Fruit fly (Drosophila melanogaster): ENCODE measurements around the gene Sfp33A3.

DNA sequence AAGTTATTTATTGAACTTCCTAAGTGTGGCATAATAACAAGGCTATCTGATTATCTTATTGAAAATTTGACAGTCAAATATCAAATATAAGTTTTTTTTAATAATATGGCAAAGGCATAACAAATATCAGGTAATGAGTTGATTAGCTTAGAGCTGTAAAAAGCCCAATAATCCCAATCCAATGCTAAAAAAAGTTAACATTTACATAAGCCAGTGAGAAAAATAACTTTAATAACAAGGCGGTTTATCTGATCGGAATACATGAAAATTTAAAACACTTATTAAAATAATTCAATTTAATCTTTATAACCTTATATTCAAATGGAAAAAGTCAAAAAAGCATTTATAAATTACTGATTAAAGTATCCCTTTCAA, 31.4 kb upstream of the Sfp33A3 start:
- TF ChIP-seq CG8478 (optimal IDR thresholded peaks at IDR 0.05) (no peak), CTCF (optimal IDR thresholded peaks at IDR 0.05) (no peak)

All from S2 (cell line).